Worm (Caenorhabditis elegans) whole organism, L3 larva: ENCODE results near the gene F21A3.4.

Experiments used
- ama-1 ChIP-seq: fragments of 150-350 bp; optimal IDR thresholded peaks from 2 replicates; lab custom pipeline; 2018
- ceh-82 ChIP-seq: fragments of 150-350 bp; optimal IDR thresholded peaks from 2 replicates; lab custom pipeline; 2014; ENCODE audit warnings: missing biosample characterization, missing genetic modification characterization
- daf-12 ChIP-seq: fragments of 150-350 bp; optimal IDR thresholded peaks from 2 replicates; lab custom pipeline; 2014; ENCODE audit warnings: missing biosample characterization, missing genetic modification reagents, missing genetic modification characterization
- elt-1 ChIP-seq: fragments of 150-350 bp; optimal IDR thresholded peaks from 2 replicates; lab custom pipeline; 2014; ENCODE audit warnings: missing biosample characterization, missing genetic modification characterization
- jun-1 ChIP-seq: fragments of 150-350 bp; optimal IDR thresholded peaks from 2 replicates; lab custom pipeline; 2014; ENCODE audit warnings: missing biosample characterization, missing genetic modification reagents, missing genetic modification characterization
- lin-39 ChIP-seq: fragments of 150-350 bp; optimal IDR thresholded peaks from 2 replicates; lab custom pipeline; 2018; ENCODE audit warnings: missing biosample characterization, missing genetic modification reagents, missing genetic modification characterization
- nhr-28 ChIP-seq: fragments of 150-350 bp; optimal IDR thresholded peaks from 2 replicates; lab custom pipeline; 2014; ENCODE audit warnings: missing biosample characterization, missing genetic modification characterization
- sea-2 ChIP-seq: fragments of 150-350 bp; sonication (generic microtip); optimal IDR thresholded peaks from 4 replicates; lab custom pipeline; 2014; ENCODE audit warnings: missing biosample characterization, missing genetic modification reagents, missing genetic modification characterization
- skn-1 ChIP-seq: fragments of 150-350 bp; optimal IDR thresholded peaks from 2 replicates; lab custom pipeline; 2014; ENCODE audit warnings: missing biosample characterization, missing genetic modification characterization
- snpc-4 ChIP-seq: fragments of 150-350 bp; optimal IDR thresholded peaks from 2 replicates; lab custom pipeline; 2014; ENCODE audit warnings: missing biosample characterization, missing genetic modification characterization
- tbx-2 ChIP-seq: sonication (generic microtip); optimal IDR thresholded peaks from 2 replicates; lab custom pipeline; 2016; ENCODE audit warnings: mild to moderate bottlenecking, missing genetic modification characterization, missing compliant biosample characterization
- unc-39 ChIP-seq: sonication (generic microtip); optimal IDR thresholded peaks from 4 replicates; lab custom pipeline; 2017; ENCODE audit warnings: missing biosample characterization, missing genetic modification characterization
- unc-62 ChIP-seq: fragments of 150-350 bp; sonication (generic microtip); optimal IDR thresholded peaks from 4 replicates; lab custom pipeline; 2014; ENCODE audit warnings: missing biosample characterization, missing genetic modification reagents, missing genetic modification characterization

DNA sequence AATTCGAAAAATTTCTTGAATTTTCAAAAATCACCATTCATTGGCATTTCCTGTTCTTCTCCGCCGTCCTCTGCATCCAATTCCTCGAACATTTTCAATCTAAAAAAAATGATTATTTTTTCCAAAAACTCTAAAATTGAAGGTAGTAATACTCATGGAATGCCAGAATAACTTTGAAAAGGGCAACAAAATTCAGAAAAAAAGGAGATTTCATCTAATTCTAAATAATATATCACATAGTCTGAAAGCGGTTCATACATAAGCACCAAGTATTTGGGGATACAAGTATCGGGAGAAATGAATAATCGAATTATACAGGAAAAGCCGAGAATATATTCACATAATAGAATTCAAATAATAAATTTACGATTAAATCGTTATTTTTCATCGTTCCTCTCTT is 38.9 kb downstream of the F21A3.4 start, which contains the start of gene mdt-28:
- TF ChIP-seq unc-62 (GFP tag; lab: Kevin White, UChicago) (no peak), tbx-2 (tag; lab: Kevin White, UChicago) (no peak), unc-39 (tag; lab: Kevin White, UChicago) (no peak), skn-1 (no peak), jun-1 (tag; lab: Kevin White, UChicago) (no peak), ceh-82 (no peak), snpc-4 (tag; lab: Kevin White, UChicago) (no peak), ama-1 (lab: Kevin White, UChicago) (no peak), nhr-28 (tag; lab: Kevin White, UChicago) (no peak), sea-2 (GFP tag; lab: Kevin White, UChicago) (no peak), daf-12 (no peak), elt-1 (tag; lab: Kevin White, UChicago) (no peak), lin-39 (no peak)
